Worm (Caenorhabditis elegans): ENCODE results near the gene pitr-3.

The pitr-3 gene

DNA sequence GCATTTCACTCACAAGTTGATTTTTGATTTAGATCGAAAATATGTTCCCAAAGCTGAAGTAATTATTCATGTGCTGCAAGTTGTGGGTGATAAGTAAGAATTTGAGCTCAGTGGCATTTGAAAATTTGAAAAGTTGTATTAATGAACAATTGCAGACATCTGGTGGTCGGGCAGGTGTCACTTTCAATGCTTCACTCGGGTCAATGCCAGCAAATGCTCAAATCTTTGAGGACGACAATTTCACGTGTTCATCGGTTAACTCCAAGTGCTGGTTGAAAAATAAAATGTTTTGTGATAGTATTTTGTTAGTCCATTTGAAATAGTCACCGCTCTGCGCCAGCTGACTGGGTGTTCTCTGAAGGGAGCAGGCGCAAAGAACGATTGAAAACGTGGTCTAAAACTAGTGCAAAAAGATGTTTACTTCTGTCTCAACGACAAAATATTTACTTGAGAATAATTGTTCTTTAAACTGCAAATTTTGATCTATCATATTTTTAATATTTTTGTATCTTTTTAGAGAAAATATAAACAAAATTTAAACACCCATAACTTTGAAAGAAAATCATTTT lies 47.1 kb downstream of the pitr-3 start (continued):
- peak; percentile 89 for TF ChIP-seq snu-23 (GFP tag; optimal IDR thresholded peaks at IDR 0.05)
- TF ChIP-seq efl-1 (optimal IDR thresholded peaks at IDR 0.05): peak in 1 of 2 experiments; percentile 18
- TF ChIP-seq efl-1 (GFP tag; optimal IDR thresholded peaks at IDR 0.05 in 1 of 2): peak in 1 of 2 experiments; percentile 93
- peak; percentile 100 for TF ChIP-seq nhr-19 (GFP tag; conservative IDR thresholded peaks at IDR 0.05)
- no peak for TF ChIP-seq tlp-1 (tag; optimal IDR thresholded peaks at IDR 0.05)
- peak; percentile 56 for TF ChIP-seq fkh-8 (tag; optimal IDR thresholded peaks at IDR 0.05)
- peak; percentile 50; the same call in 1 of the 2 replicates for TF ChIP-seq ceh-88 (GFP tag; IDR thresholded peaks at IDR 0.05)
- peak; percentile 33 for TF ChIP-seq sup-37 (GFP tag; optimal IDR thresholded peaks at IDR 0.05)
- peak; percentile 51 for TF ChIP-seq mep-1 (tag; optimal IDR thresholded peaks at IDR 0.05)
- TF ChIP-seq mdl-1 (tag; optimal IDR thresholded peaks at IDR 0.05): peak in 1 of 2 experiments; percentile 95
- no peak for TF ChIP-seq unc-98 (GFP tag; IDR thresholded peaks at IDR 0.05)
- TF ChIP-seq nhr-71 (tag; optimal IDR thresholded peaks at IDR 0.05): peak; percentile 93
- peak in 2 of 3 experiments; percentile 17 to 31 for TF ChIP-seq dpl-1 (GFP tag; optimal IDR thresholded peaks at IDR 0.05)
- peak in 2 of 6 experiments; percentile 40 to 44 for TF ChIP-seq elt-3 (tag; optimal IDR thresholded peaks at IDR 0.05)
- TF ChIP-seq lin-15B (tag; optimal IDR thresholded peaks at IDR 0.05): no peak
- no peak for TF ChIP-seq hlh-17 (GFP tag; optimal IDR thresholded peaks at IDR 0.05; ENCODE audit: borderline replicate concordance)
- no peak for TF ChIP-seq vab-15 (tag; optimal IDR thresholded peaks at IDR 0.05)
- TF ChIP-seq C04F5.9 (tag; optimal IDR thresholded peaks at IDR 0.05): no peak
- peak; percentile 59 for TF ChIP-seq lir-3 (tag; optimal IDR thresholded peaks at IDR 0.05; ENCODE audit: poor library complexity)
- peak; percentile 95 for TF ChIP-seq nhr-85 (tag)
- peak; percentile 47 for TF ChIP-seq pag-3 (tag; optimal IDR thresholded peaks at IDR 0.05; ENCODE audit: borderline replicate concordance, insufficient read depth)
- no peak for TF ChIP-seq hlh-4 (tag; optimal IDR thresholded peaks at IDR 0.05)
- TF ChIP-seq C16A3.4 (tag; optimal IDR thresholded peaks at IDR 0.05): peak; percentile 54

DNA sequence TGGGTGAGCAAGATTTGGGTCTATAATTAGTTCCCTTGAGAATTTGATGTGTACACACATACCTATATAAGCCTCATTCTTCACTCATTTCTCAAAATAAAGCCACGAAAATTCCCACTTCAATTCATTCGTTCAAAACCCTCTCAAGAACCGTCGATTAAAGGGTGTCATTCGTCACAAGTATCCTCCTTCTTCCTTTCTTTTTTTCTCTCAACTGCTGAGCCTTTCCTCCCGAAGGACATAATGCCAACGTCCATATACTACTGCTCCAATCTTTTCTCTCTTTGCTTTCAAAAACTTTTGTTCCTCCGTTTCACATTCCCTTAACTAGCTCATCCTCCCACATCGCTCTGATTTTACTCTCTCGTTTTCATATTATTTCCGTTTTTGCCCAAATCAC lies 49.0 kb downstream of the pitr-3 start, which contains the start of gene T27E4.1:
T27E4.1 (plus strand) TSS at position 137 of the 400 bp plus-strand sequence.
- TF ChIP-seq lin-14 (GFP tag; optimal IDR thresholded peaks at IDR 0.05) (peak; percentile 63), ceh-8 (GFP tag; optimal IDR thresholded peaks at IDR 0.05) (no peak)

DNA sequence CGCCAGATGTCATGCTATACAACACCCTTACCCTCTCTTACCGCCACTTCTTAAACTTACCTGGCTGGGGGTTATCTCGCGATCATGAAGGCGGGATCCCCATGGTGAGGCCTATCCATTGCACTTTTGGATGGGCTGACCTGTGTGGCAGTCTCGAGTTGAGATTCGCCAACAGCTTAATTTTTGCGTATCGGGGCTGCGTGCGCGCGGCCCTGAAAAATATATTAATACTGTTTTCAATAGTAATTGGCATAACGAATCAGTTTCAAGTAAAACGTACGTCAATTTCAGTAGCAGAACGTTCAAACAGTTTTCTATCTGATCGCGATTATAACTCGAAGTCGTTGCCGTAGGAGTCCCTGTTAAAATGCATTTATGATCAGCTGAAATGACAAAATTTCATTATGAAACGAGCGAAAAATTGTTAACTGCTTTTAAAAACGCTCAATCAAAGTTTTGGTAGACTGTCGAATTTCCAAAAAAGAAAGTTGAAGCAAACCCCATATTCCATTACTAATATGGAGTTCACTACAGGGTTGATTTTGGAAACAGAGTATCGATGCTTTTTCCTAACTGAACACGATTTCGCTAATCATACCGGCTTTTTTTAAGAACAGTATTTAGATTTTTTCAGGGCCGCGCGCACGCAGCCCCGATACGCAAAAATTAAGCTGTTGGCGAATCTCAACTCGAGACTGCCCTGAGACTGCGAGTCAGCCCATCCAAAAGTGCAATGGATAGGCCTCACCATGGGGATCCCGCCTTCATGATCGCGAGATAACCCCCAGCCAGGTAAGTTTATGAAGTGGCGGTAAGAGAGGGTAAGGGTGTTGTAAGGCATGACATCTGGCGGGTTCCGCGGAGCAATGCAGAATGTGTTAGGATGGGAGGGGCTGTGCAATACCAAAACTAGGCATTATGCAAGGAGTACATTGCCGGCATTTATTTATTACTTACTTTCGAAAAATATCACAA lies 50.1 kb downstream of the pitr-3 start:
- TF ChIP-seq snpc-4 (tag; optimal IDR thresholded peaks at IDR 0.05): peak; percentile 40
